Worm (Caenorhabditis elegans): ENCODE measurements around the gene cst-2.

DNA sequence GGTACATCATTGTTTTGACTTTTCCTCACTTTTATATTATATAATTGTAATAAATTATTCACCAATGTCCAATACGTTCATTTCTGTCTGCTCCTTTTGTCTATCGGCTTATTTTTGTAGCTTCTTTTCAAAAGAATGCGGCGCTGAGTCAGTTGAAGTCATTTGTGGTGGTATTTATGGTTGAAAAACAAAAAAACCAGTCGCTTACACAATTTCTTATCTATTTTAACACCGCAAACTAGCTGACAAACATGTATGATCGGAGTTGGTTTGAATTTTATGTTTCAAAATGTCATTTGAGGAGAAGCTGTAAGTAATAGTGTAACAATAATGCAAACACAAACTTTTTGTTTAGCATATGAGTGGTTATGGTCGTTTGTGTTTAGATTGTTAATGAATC, 51.9 kb downstream of the cst-2 start, which contains the start of gene ets-10:
- TF ChIP-seq snpc-4 (tag; optimal IDR thresholded peaks at IDR 0.05) (no peak), pqm-1 (tag; optimal IDR thresholded peaks at IDR 0.05) (peak; percentile 52), skn-1 (tag; optimal IDR thresholded peaks at IDR 0.05) (no peak), zfp-3 (GFP tag; conservative IDR thresholded peaks at IDR 0.05) (no peak), nhr-41 (GFP tag; IDR thresholded peaks at IDR 0.05) (no peak), fkh-10 (GFP tag; optimal IDR thresholded peaks at IDR 0.05) (no peak), dmd-6 (GFP tag; IDR thresholded peaks at IDR 0.05) (no peak), ceh-82 (tag; optimal IDR thresholded peaks at IDR 0.05) (no peak), nhr-77 (tag; optimal IDR thresholded peaks at IDR 0.05) (no peak), nhr-48 (tag; optimal IDR thresholded peaks at IDR 0.05) (no peak), ZK546.5 (tag; optimal IDR thresholded peaks at IDR 0.05) (no peak), aha-1 (tag) (no peak), nhr-28 (tag; optimal IDR thresholded peaks at IDR 0.05) (peak; percentile 65)
